Fruit fly (Drosophila melanogaster) S2 (cell line): ENCODE data around the gene Muc68D.

Experiments
- CG8478 ChIP-seq: fragments of >200 bp; optimal IDR thresholded peaks from 2 replicates; lab custom pipeline; 2018
- CTCF ChIP-seq, 2 experiments: fragments of >200 bp; optimal IDR thresholded peaks; 2 replicates each; lab custom pipeline; 2018

- TF ChIP-seq CTCF (optimal IDR thresholded peaks at IDR 0.05; lab: Kevin White, UChicago) (no peak), CG8478 (lab: Kevin White, UChicago) (no peak)
Observed at dm6 chr3L:11728147-11728546, 43.8 kb downstream of the Muc68D start, which contains the start of gene sunn.
